Fruit fly (Drosophila melanogaster): Measurements from ENCODE around the gene RhoGEF64C.

DNA sequence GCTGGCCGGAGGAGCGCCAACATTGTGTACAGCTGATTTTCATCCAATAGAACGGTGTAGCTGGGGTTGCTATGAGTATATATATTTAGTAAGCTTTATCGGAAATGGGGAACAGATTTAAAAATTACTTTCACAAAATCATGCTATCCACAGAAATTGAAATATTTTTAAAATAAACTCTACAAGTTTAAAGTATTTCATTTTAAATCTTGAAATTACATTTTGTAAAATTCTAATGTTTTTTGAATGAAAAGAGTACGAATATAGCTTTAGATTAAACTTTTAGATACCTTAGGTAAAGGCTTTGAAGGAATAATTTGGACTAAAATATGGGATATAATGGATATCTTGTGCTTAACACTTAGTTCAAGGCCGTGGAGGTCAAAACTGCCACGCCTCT is 114.7 kb downstream of the RhoGEF64C start, which contains the start of gene CG18808:
- TF ChIP-seq CG9948 (tag; optimal IDR thresholded peaks at IDR 0.05): no peak
- no peak for TF ChIP-seq Pif1B (GFP tag; optimal IDR thresholded peaks at IDR 0.05)
- TF ChIP-seq CG34367 (tag; optimal IDR thresholded peaks at IDR 0.05): no peak
- TF ChIP-seq fd96Ca (GFP tag; IDR thresholded peaks at IDR 0.05): no peak
- no peak for TF ChIP-seq rn (GFP tag; IDR thresholded peaks at IDR 0.05)
- TF ChIP-seq CG8159 (tag; optimal IDR thresholded peaks at IDR 0.05): no peak
- TF ChIP-seq gl (tag; optimal IDR thresholded peaks at IDR 0.05): no peak
- TF ChIP-seq EcR (GFP tag; optimal IDR thresholded peaks at IDR 0.05): no peak
- no peak for TF ChIP-seq CG14655 (GFP tag; optimal IDR thresholded peaks at IDR 0.05)
